Worm (Caenorhabditis elegans) whole organism, midembryonic: ENCODE data around the gene srj-11.

Experiments
- T22C8.4 ChIP-seq: fragments of 200-800 bp; sonication (Bioruptor generic); IDR thresholded peaks from 2 replicates; pipeline ENCODE4 v1.3.6; 2022; ENCODE audit warnings: missing genetic modification characterization, missing compliant biosample characterization
- cog-1 ChIP-seq: sonication (generic microtip); optimal IDR thresholded peaks from 2 replicates; lab custom pipeline; 2016; ENCODE audit warnings: missing genetic modification characterization, missing compliant biosample characterization
- flt-1 ChIP-seq: fragments of 200-800 bp; sonication (Bioruptor generic); IDR thresholded peaks from 2 replicates; pipeline ENCODE4 v1.3.6; 2022; ENCODE audit warnings: missing genetic modification characterization, missing compliant biosample characterization
- klf-2 ChIP-seq: fragments of 200-800 bp; sonication (Bioruptor generic); conservative IDR thresholded peaks from 2 replicates; pipeline ENCODE4 v1.3.6; 2022; ENCODE audit warnings: missing genetic modification reagents, missing genetic modification characterization, missing compliant biosample characterization
- med-1 ChIP-seq: sonication (generic microtip); optimal IDR thresholded peaks from 2 replicates; lab custom pipeline; 2017; ENCODE audit warnings: missing genetic modification characterization, mild to moderate bottlenecking, missing compliant biosample characterization, antibody characterized with exemption, missing genetic modification reagents; ENCODE audit not compliant: insufficient read depth
- ref-1 ChIP-seq: fragments of 200-800 bp; sonication (Bioruptor generic); conservative IDR thresholded peaks from 2 replicates; pipeline ENCODE4 v1.3.6; 2022; ENCODE audit warnings: missing genetic modification reagents, missing genetic modification characterization, missing compliant biosample characterization
- tab-1 ChIP-seq: fragments of 200-800 bp; sonication (Bioruptor generic); IDR thresholded peaks from 2 replicates; pipeline ENCODE4 v1.3.6; 2022; ENCODE audit warnings: missing genetic modification characterization, missing compliant biosample characterization
- ztf-23 ChIP-seq: fragments of 200-800 bp; sonication (Bioruptor generic); IDR thresholded peaks from 2 replicates; pipeline ENCODE4 v1.3.6; 2022; ENCODE audit warnings: missing genetic modification reagents, missing genetic modification characterization, missing compliant biosample characterization
- ztf-29 ChIP-seq: fragments of 200-800 bp; sonication (Bioruptor generic); IDR thresholded peaks from 2 replicates; pipeline ENCODE4 v1.3.6; 2022; ENCODE audit warnings: missing genetic modification reagents, missing genetic modification characterization, missing compliant biosample characterization

srj-11 gene

DNA sequence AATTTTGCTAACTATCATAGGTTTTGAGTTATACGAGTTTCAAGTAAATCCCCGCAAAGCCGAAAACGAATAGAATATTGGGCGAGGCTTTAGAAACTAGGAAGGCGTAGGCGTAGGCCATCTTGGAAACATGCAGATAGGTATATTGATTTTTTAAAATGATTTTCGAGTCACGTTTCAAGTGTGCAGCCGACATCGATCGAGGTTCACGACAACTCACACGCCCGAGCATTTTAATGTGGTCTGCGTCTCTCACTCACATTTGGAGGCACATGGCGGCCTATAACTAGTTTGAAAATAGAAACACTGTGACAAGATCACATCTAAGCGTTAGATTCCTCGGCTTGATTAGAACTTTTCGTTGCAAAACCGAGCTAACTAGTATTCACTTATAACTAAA is 13.9 kb upstream of the srj-11 start, which contains the start of gene K08D9.2:
K08D9.2 (plus strand) TSS at position 301 of the 400 bp plus-strand sequence.
- no peak for TF ChIP-seq tab-1
- no peak for TF ChIP-seq cog-1 (tag; lab: Kevin White, UChicago)
- no peak for TF ChIP-seq flt-1 (GFP tag; lab: Robert Waterston, UW)
- TF ChIP-seq ref-1 (GFP tag; lab: Robert Waterston, UW) = no peak
- no peak for TF ChIP-seq klf-2 (GFP tag; lab: Robert Waterston, UW)
- no peak for TF ChIP-seq med-1 (GFP tag; lab: Kevin White, UChicago)
- no peak for TF ChIP-seq ztf-29
- no peak for TF ChIP-seq T22C8.4
- no peak for TF ChIP-seq ztf-23

ce11 chrV:3230150-3230549 is 11.1 kb upstream of the srj-11 start:
- TF ChIP-seq klf-2 (GFP tag; lab: Robert Waterston, UW) (no peak), med-1 (GFP tag; lab: Kevin White, UChicago) (no peak), ztf-23 (no peak), ref-1 (GFP tag; lab: Robert Waterston, UW) (no peak), T22C8.4 (no peak), flt-1 (GFP tag; lab: Robert Waterston, UW) (no peak), cog-1 (tag; lab: Kevin White, UChicago) (no peak), ztf-29 (no peak), tab-1 (no peak)

ce11 chrV:3230597-3230996 is 10.6 kb upstream of the srj-11 start, which contains the start of gene K08D9.10:
TSS of gene K08D9.10 (plus strand) at chrV:3230897.
- TF ChIP-seq klf-2 (GFP tag; lab: Robert Waterston, UW) = no peak
- TF ChIP-seq T22C8.4 = no peak
- no peak for TF ChIP-seq ztf-23
- TF ChIP-seq ref-1 (GFP tag; lab: Robert Waterston, UW) = no peak
- no peak for TF ChIP-seq ztf-29
- TF ChIP-seq cog-1 (tag; lab: Kevin White, UChicago) = no peak

DNA sequence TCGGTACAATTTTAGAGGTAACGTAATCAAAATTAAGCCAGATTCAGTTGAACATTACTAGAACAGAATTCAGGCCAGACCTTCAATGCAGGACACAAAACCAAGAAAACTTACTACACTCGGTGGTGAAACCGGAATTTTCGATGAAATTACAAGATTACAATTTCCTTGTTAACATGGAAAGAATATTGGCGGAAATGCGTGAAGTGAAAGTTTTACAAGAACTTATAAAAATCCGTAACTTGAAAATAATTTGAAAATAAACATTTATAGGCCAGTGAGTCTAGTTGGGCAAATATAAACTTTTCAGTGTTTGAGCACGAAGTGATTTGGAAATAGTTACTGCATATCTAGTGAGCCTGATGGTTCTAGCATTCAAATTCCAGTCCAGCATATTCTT is 6.3 kb upstream of the srj-11 start, which contains the start of gene K08D9.6:
K08D9.6 (minus strand) TSS at position 101 of the 400 bp plus-strand sequence.
- TF ChIP-seq tab-1 = no peak
- no peak for TF ChIP-seq cog-1 (tag; lab: Kevin White, UChicago)
- no peak for TF ChIP-seq med-1 (GFP tag; lab: Kevin White, UChicago)
- no peak for TF ChIP-seq flt-1 (GFP tag; lab: Robert Waterston, UW)
- TF ChIP-seq ztf-29 = no peak
- TF ChIP-seq ztf-23 = no peak
- TF ChIP-seq ref-1 (GFP tag; lab: Robert Waterston, UW) = no peak
- TF ChIP-seq T22C8.4 = no peak
- no peak for TF ChIP-seq klf-2 (GFP tag; lab: Robert Waterston, UW)

DNA sequence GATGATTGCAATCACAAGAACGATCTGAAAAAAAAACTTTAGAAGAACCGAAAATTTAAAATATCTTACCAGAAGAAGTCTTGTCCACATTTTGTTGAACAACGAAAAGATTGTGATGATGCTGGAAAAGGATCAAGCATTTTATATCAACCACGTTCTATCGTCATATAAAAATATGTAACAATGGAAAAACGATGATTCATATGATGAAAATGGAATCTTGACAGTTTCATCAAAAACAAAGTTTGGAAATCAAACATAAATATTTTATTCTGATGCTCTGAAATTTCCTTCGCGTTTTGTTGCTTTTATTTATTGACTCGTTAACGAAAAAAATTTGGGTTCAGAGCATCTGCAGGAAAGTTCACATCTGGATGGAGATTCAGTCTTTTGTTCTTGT is 4.6 kb upstream of the srj-11 start, which contains the start of the genes K08D9.9 and str-16:
K08D9.9 (minus strand) TSS at position 101 of the 400 bp plus-strand sequence.
str-16 (plus strand) TSS at position 266 of the 400 bp plus-strand sequence.
- TF ChIP-seq med-1 (GFP tag; lab: Kevin White, UChicago) (no peak), ztf-29 (no peak), klf-2 (GFP tag; lab: Robert Waterston, UW) (no peak), T22C8.4 (no peak), ztf-23 (no peak), tab-1 (no peak)

DNA sequence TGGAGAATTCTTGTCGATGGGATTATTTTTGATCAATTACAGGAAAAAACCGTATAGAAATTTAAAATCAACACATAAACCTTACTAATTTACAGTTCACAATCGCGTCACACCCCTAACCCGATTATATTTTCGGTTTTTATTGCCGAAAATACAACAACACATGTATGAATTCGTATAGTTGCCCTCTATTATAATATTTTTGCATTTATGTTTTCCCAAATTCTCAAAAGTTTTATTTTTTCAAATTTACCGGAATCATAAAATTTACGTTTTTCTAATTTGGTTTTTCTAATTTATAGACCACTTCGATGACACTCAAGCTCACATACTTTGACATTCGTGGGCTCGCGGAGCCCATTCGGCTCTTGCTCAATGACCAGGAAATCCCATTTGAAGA is 1.8 kb downstream of the srj-11 start, which contains the start of gene gst-23:
gst-23 (plus strand) TSS at position 301 of the 400 bp plus-strand sequence.
- TF ChIP-seq tab-1 (no peak), ztf-23 (no peak)

ce11 chrV:3244703-3245102 is 3.5 kb downstream of the srj-11 start, which contains the start of gene srj-7:
TSS of gene srj-7 (plus strand) at chrV:3245003.
- TF ChIP-seq cog-1 (tag; lab: Kevin White, UChicago) (no peak), med-1 (GFP tag; lab: Kevin White, UChicago) (no peak), ztf-23 (no peak), klf-2 (GFP tag; lab: Robert Waterston, UW) (no peak), T22C8.4 (no peak), tab-1 (no peak), ref-1 (GFP tag; lab: Robert Waterston, UW) (no peak), ztf-29 (no peak), flt-1 (GFP tag; lab: Robert Waterston, UW) (no peak)

DNA sequence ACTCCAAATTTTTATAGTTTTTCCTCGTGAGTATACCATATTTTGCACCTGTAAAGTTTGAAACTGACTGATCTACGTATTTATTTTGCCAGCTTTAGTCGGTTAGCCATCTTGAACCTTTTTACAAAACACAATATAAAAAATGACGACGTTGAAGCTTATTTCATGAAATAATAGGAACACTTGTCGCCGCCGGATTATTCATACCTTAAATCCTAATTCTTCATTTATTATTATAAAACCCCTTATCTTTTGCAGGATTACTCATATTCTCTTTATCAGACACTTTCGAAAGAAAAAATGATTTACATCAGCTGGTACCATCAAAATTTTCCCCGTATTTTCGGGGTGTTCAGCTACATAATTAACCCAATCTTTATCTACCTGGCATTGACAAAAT is 6.3 kb downstream of the srj-11 start, which contains the start of gene srj-8:
srj-8 (plus strand) TSS at position 301 of the 400 bp plus-strand sequence.
- TF ChIP-seq ztf-29 (no peak), flt-1 (GFP tag; lab: Robert Waterston, UW) (no peak)

DNA sequence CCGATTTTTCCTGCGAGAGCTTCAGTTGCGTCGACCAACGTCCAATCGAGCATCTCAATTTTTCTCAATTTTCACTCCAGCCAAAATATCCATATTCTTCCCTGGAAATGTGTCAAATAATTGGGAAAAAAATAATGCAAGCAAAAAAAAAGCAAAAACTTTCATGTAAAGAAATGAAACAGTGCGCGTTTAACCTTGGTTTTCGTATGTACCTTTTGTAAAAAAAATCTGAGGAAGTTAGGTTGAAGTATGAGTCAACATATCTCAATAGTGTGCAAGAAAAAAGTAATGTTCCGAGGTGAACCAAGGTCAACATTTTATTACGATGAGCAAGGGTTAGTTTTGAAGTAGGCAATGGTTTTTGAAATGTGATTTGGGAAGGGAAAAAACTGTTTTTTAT is 8.9 kb downstream of the srj-11 start, which contains the start of gene T28A11.13:
T28A11.13 (minus strand) TSS at position 101 of the 400 bp plus-strand sequence.
- TF ChIP-seq flt-1 (GFP tag; lab: Robert Waterston, UW) (no peak), ztf-23 (no peak)

DNA sequence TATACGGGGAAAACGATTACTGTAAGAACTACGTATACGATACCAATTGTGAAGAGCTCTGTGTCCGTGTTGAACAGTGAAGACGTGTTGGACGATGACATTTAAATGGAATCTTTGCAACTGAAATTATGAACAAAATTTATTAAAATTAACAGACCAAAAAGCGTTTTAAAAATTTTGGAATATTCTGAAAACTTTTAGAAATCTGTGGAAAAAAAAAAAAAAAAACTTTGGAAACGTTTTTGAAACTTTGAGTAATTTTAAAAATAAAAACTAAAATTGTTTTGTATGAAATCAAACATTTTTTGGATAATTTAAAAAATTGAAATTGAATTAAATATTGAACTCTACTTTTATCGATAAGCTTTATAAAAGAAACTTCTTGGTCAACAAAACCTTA is 14.8 kb downstream of the srj-11 start, which contains the start of gene srt-63:
srt-63 (minus strand) TSS at position 101 of the 400 bp plus-strand sequence.
- TF ChIP-seq T22C8.4 (no peak), ref-1 (GFP tag; lab: Robert Waterston, UW) (no peak), tab-1 (no peak), med-1 (GFP tag; lab: Kevin White, UChicago) (no peak), ztf-23 (no peak), cog-1 (tag; lab: Kevin White, UChicago) (no peak), klf-2 (GFP tag; lab: Robert Waterston, UW) (no peak), ztf-29 (no peak), flt-1 (GFP tag; lab: Robert Waterston, UW) (no peak)

DNA sequence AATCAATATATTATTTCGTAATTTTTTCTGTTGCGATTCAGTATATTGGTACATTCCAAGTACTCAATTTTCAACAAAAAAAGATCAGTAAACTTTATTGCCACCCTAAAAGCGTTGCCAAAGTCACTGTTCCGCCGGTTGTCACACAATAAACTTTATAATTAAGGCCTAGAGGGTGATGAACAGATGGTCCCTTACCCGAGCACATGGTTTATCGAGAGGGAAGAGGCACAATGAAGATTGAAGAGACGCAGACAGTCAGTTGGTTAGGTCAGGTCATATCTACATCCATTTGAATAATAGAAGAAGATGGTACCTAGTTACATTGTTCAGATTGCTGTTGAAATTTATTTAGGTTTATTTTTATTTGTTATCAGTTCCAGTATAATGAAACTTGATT is 15.6 kb downstream of the srj-11 start:
- TF ChIP-seq ztf-29 (no peak), ref-1 (GFP tag; lab: Robert Waterston, UW) (no peak), T22C8.4 (no peak), med-1 (GFP tag; lab: Kevin White, UChicago) (no peak), tab-1 (no peak), flt-1 (GFP tag; lab: Robert Waterston, UW) (no peak)
